Fruit fly (Drosophila melanogaster) whole organism, embryonic: ENCODE results near the gene Myo95E.

Source experiments
- Bdp1 ChIP-seq: fragments of 200-800 bp; sonication (Bioruptor generic); optimal IDR thresholded peaks from 3 replicates; lab custom pipeline; 2016; ENCODE audit warnings: missing biosample characterization, missing genetic modification characterization
- CG10654 ChIP-seq: fragments of 200-800 bp; sonication (Bioruptor generic); optimal IDR thresholded peaks from 2 replicates; lab custom pipeline; 2016; ENCODE audit warnings: missing biosample characterization, missing genetic modification characterization
- CG10959 ChIP-seq: fragments of 200-800 bp; sonication (Bioruptor generic); IDR thresholded peaks from 2 replicates; pipeline ENCODE4 v1.3.6; 2022; ENCODE audit warnings: missing biosample characterization, missing genetic modification characterization
- CG17186 ChIP-seq: fragments of 200-800 bp; sonication (Bioruptor generic); optimal IDR thresholded peaks from 3 replicates; lab custom pipeline; 2017; ENCODE audit warnings: missing biosample characterization, missing genetic modification reagents, missing genetic modification characterization
- CG31365 ChIP-seq: fragments of 200-800 bp; sonication (Bioruptor generic); optimal IDR thresholded peaks from 2 replicates; lab custom pipeline; 2018; ENCODE audit warnings: missing biosample characterization, mild to moderate bottlenecking, missing genetic modification characterization
- CG3281 ChIP-seq: fragments of 200-800 bp; sonication (Bioruptor generic); optimal IDR thresholded peaks from 3 replicates; lab custom pipeline; 2017; ENCODE audit warnings: missing biosample characterization, mild to moderate bottlenecking, missing genetic modification characterization
- CG3726 ChIP-seq: fragments of 200-800 bp; sonication (Bioruptor generic); IDR thresholded peaks from 3 replicates; pipeline ENCODE4, ENCODE4 v1.3.6; 2022; ENCODE audit warnings: missing biosample characterization, missing genetic modification characterization
- CG3838 ChIP-seq: fragments of 200-800 bp; sonication (Bioruptor generic); optimal IDR thresholded peaks from 3 replicates; lab custom pipeline; 2016; ENCODE audit warnings: missing biosample characterization, missing genetic modification characterization
- CG3995 ChIP-seq: fragments of 200-800 bp; sonication (Bioruptor generic); optimal IDR thresholded peaks from 3 replicates; lab custom pipeline; 2016; ENCODE audit warnings: missing biosample characterization, missing genetic modification characterization
- CG7271 ChIP-seq: fragments of 200-800 bp; sonication (Bioruptor generic); optimal IDR thresholded peaks from 2 replicates; lab custom pipeline; 2018; ENCODE audit warnings: missing biosample characterization, mild to moderate bottlenecking, missing genetic modification characterization, moderate library complexity
- CG7786 ChIP-seq: fragments of 200-800 bp; sonication (Bioruptor generic); optimal IDR thresholded peaks from 2 replicates; lab custom pipeline; 2016; ENCODE audit warnings: missing biosample characterization, missing genetic modification characterization
- CG9437 ChIP-seq: fragments of 200-800 bp; sonication (Bioruptor generic); optimal IDR thresholded peaks from 2 replicates; lab custom pipeline; 2018; ENCODE audit warnings: missing biosample characterization, mild to moderate bottlenecking, missing genetic modification characterization
- CG9797 ChIP-seq: fragments of 200-800 bp; sonication (Bioruptor generic); optimal IDR thresholded peaks from 3 replicates; lab custom pipeline; 2018; ENCODE audit warnings: missing biosample characterization, mild to moderate bottlenecking, missing genetic modification characterization
- D ChIP-seq, 2 experiments: fragments of 200-800 bp in 1 of 2; fragments of >200 bp in 1 of 2; sonication (Bioruptor generic) in 1 of 2; optimal IDR thresholded peaks; 2 replicates in 1 of 2; 3 replicates in 1 of 2; lab custom pipeline; 2017; ENCODE audit warnings: mild to moderate bottlenecking in 1 of 2, missing biosample characterization in 1 of 2, missing genetic modification characterization in 1 of 2, missing genetic modification reagents in 1 of 2
- D19A ChIP-seq: fragments of 200-800 bp; optimal IDR thresholded peaks from 3 replicates; lab custom pipeline; 2019; ENCODE audit warnings: missing biosample characterization, mild to moderate bottlenecking, missing genetic modification characterization, moderate library complexity
- Dp ChIP-seq: fragments of 200-800 bp; sonication (Bioruptor generic); optimal IDR thresholded peaks from 2 replicates; lab custom pipeline; 2018; ENCODE audit warnings: missing biosample characterization, mild to moderate bottlenecking, missing genetic modification characterization, moderate library complexity
- E2f1 ChIP-seq: fragments of 200-800 bp; sonication (Bioruptor generic); IDR thresholded peaks from 2 replicates; pipeline ENCODE4 v1.3.6; 2022; ENCODE audit warnings: missing biosample characterization, missing genetic modification characterization
- Ets97D ChIP-seq: fragments of 200-800 bp; sonication (Bioruptor generic); optimal IDR thresholded peaks from 3 replicates; lab custom pipeline; 2016; ENCODE audit warnings: missing biosample characterization, missing genetic modification characterization
- Gug ChIP-seq: fragments of 200-800 bp; sonication (Bioruptor generic); IDR thresholded peaks from 4 replicates; pipeline ENCODE4 v1.3.6; 2022; ENCODE audit warnings: missing biosample characterization, missing genetic modification characterization
- Hey ChIP-seq: fragments of 200-800 bp; sonication (Bioruptor generic); optimal IDR thresholded peaks from 3 replicates; lab custom pipeline; 2018; ENCODE audit warnings: missing biosample characterization, mild to moderate bottlenecking, missing genetic modification characterization
- Hmx ChIP-seq: fragments of 200-800 bp; sonication (Bioruptor generic); optimal IDR thresholded peaks from 2 replicates; lab custom pipeline; 2016; ENCODE audit warnings: missing biosample characterization, missing genetic modification characterization
- Jarid2 ChIP-seq: fragments of 200-800 bp; sonication (Bioruptor generic); optimal IDR thresholded peaks from 3 replicates; lab custom pipeline; 2017; ENCODE audit warnings: mild to moderate bottlenecking, missing biosample characterization, missing genetic modification reagents, missing genetic modification characterization
- Kr ChIP-seq: fragments of 200-800 bp; sonication (Bioruptor generic); optimal IDR thresholded peaks from 2 replicates; lab custom pipeline; 2017; ENCODE audit warnings: missing biosample characterization, mild to moderate bottlenecking, missing genetic modification characterization
- NC2α ChIP-seq: fragments of 200-800 bp; sonication (Bioruptor generic); optimal IDR thresholded peaks from 2 replicates; lab custom pipeline; 2016; ENCODE audit warnings: missing biosample characterization, missing genetic modification characterization
- Nf-YC ChIP-seq: fragments of 200-800 bp; optimal IDR thresholded peaks from 3 replicates; lab custom pipeline; 2019; ENCODE audit warnings: missing biosample characterization, mild to moderate bottlenecking, missing genetic modification characterization, moderate library complexity
- Oli ChIP-seq: fragments of 200-800 bp; sonication (Bioruptor generic); optimal IDR thresholded peaks from 2 replicates; lab custom pipeline; 2018; ENCODE audit warnings: missing biosample characterization, mild to moderate bottlenecking, missing genetic modification characterization, moderate library complexity
- Rfx ChIP-seq: fragments of 200-800 bp; sonication (Bioruptor generic); IDR thresholded peaks from 2 replicates; pipeline ENCODE4 v1.3.6; 2022; ENCODE audit warnings: missing biosample characterization, missing genetic modification characterization
- Scr ChIP-seq: fragments of 200-800 bp; sonication (Bioruptor generic); IDR thresholded peaks from 2 replicates; pipeline ENCODE4 v1.3.6; 2022; ENCODE audit warnings: missing biosample characterization, missing genetic modification characterization; ENCODE audit not compliant: partially characterized antibody
- Sin3A ChIP-seq: fragments of >200 bp; optimal IDR thresholded peaks from 2 replicates; lab custom pipeline; 2018
- YL-1 ChIP-seq: fragments of 200-800 bp; sonication (Bioruptor generic); optimal IDR thresholded peaks from 3 replicates; lab custom pipeline; 2017; ENCODE audit warnings: missing biosample characterization, mild to moderate bottlenecking, missing genetic modification characterization
- ab ChIP-seq: fragments of 200-800 bp; sonication (Bioruptor generic); optimal IDR thresholded peaks from 2 replicates; lab custom pipeline; 2016; ENCODE audit warnings: missing biosample characterization, missing genetic modification characterization
- amos ChIP-seq: fragments of 200-800 bp; sonication (Bioruptor generic); IDR thresholded peaks from 2 replicates; pipeline ENCODE4 v1.3.6; 2022; ENCODE audit warnings: missing biosample characterization, missing genetic modification characterization; ENCODE audit not compliant: partially characterized antibody
- bigmax ChIP-seq: fragments of 200-800 bp; sonication (Bioruptor generic); optimal IDR thresholded peaks from 2 replicates; lab custom pipeline; 2018; ENCODE audit warnings: missing biosample characterization, mild to moderate bottlenecking, missing genetic modification characterization
- cato ChIP-seq: fragments of 200-800 bp; sonication (Bioruptor generic); optimal IDR thresholded peaks from 2 replicates; lab custom pipeline; 2016; ENCODE audit warnings: missing biosample characterization, missing genetic modification characterization, borderline replicate concordance
- crol ChIP-seq: fragments of 200-800 bp; sonication (Bioruptor generic); IDR thresholded peaks from 2 replicates; pipeline ENCODE4 v1.3.6; 2022; ENCODE audit warnings: missing biosample characterization, missing genetic modification characterization
- da ChIP-seq: fragments of 200-800 bp; sonication (Bioruptor generic); optimal IDR thresholded peaks from 2 replicates; lab custom pipeline; 2016; ENCODE audit warnings: missing biosample characterization, missing genetic modification characterization
- dmrt11E ChIP-seq: fragments of 200-800 bp; sonication (Bioruptor generic); optimal IDR thresholded peaks from 3 replicates; lab custom pipeline; 2018; ENCODE audit warnings: missing biosample characterization, mild to moderate bottlenecking, missing genetic modification characterization, moderate library complexity
- luna ChIP-seq: fragments of 200-800 bp; sonication (Bioruptor generic); optimal IDR thresholded peaks from 2 replicates; lab custom pipeline; 2016; ENCODE audit warnings: missing biosample characterization, missing genetic modification characterization
- mirr ChIP-seq: fragments of 200-800 bp; sonication (Bioruptor generic); optimal IDR thresholded peaks from 3 replicates; lab custom pipeline; 2018; ENCODE audit warnings: missing biosample characterization, mild to moderate bottlenecking, missing genetic modification characterization
- nmo ChIP-seq: fragments of 200-800 bp; sonication (Bioruptor generic); optimal IDR thresholded peaks from 2 replicates; lab custom pipeline; 2018; ENCODE audit warnings: missing biosample characterization, mild to moderate bottlenecking, missing genetic modification characterization, moderate library complexity
- schlank ChIP-seq: fragments of 200-800 bp; sonication (Bioruptor generic); optimal IDR thresholded peaks from 2 replicates; lab custom pipeline; 2018; ENCODE audit warnings: missing biosample characterization, mild to moderate bottlenecking, missing genetic modification characterization
- sd ChIP-seq: fragments of 200-800 bp; sonication (Bioruptor generic); optimal IDR thresholded peaks from 3 replicates; lab custom pipeline; 2018; ENCODE audit warnings: missing biosample characterization, mild to moderate bottlenecking, missing genetic modification characterization, moderate library complexity
- sima ChIP-seq: fragments of 200-800 bp; sonication (Bioruptor generic); optimal IDR thresholded peaks from 2 replicates; lab custom pipeline; 2016; ENCODE audit warnings: missing biosample characterization, missing genetic modification characterization
- stwl ChIP-seq: fragments of 200-800 bp; sonication (Bioruptor generic); optimal IDR thresholded peaks from 3 replicates; lab custom pipeline; 2018; ENCODE audit warnings: missing biosample characterization, mild to moderate bottlenecking, missing genetic modification characterization, moderate library complexity
- tna ChIP-seq: fragments of 200-800 bp; sonication (Bioruptor generic); IDR thresholded peaks from 2 replicates; pipeline ENCODE4 v1.3.6; 2022; ENCODE audit warnings: missing biosample characterization, missing genetic modification characterization; ENCODE audit not compliant: partially characterized antibody
- unc-4 ChIP-seq: fragments of 200-800 bp; sonication (Bioruptor generic); IDR thresholded peaks from 2 replicates; pipeline ENCODE4 v1.3.6; 2022; ENCODE audit warnings: missing biosample characterization, missing genetic modification characterization; ENCODE audit not compliant: partially characterized antibody

Myo95E gene

dm6 chr3R:24186188-24186587 is 24.9 kb upstream of the Myo95E start, which contains the start of gene mora (continued):
- TF ChIP-seq luna: no peak
- no peak for TF ChIP-seq NC2α (GFP tag; lab: Kevin White, UChicago)
- TF ChIP-seq CG3726 (GFP tag; lab: Robert Waterston, UW): no peak
- no peak for TF ChIP-seq CG17186 (GFP tag; lab: Kevin White, UChicago)
- TF ChIP-seq Sin3A: peak; percentile 40
- no peak for TF ChIP-seq dmrt11E (tag; lab: Kevin White, UChicago)
- no peak for TF ChIP-seq tna (GFP tag; lab: Robert Waterston, UW)
- no peak for TF ChIP-seq Jarid2 (GFP tag; lab: Kevin White, UChicago)
- peak; percentile 39 for TF ChIP-seq stwl (tag; lab: Kevin White, UChicago)
- TF ChIP-seq CG9437 (GFP tag; lab: Kevin White, UChicago): peak; percentile 22
- no peak for TF ChIP-seq da (GFP tag; lab: Kevin White, UChicago)
- peak; percentile 72 for TF ChIP-seq YL-1 (GFP tag; lab: Kevin White, UChicago)
- TF ChIP-seq Ets97D: peak; percentile 17
- no peak for TF ChIP-seq Kr (GFP tag; lab: Kevin White, UChicago)
- no peak for TF ChIP-seq CG3838
- TF ChIP-seq Bdp1 (GFP tag; lab: Kevin White, UChicago): no peak
- no peak for TF ChIP-seq schlank
- TF ChIP-seq Dp: peak; percentile 93
- no peak for TF ChIP-seq Oli (tag; lab: Kevin White, UChicago)
- no peak for TF ChIP-seq CG7271 (tag; lab: Kevin White, UChicago)
- peak; percentile 48 for TF ChIP-seq sd
- no peak for TF ChIP-seq Hey (tag; lab: Kevin White, UChicago)
- no peak for TF ChIP-seq mirr (GFP tag; lab: Kevin White, UChicago)
- TF ChIP-seq CG10654 (GFP tag; lab: Kevin White, UChicago): no peak
- TF ChIP-seq CG31365 (tag; lab: Kevin White, UChicago): no peak
- TF ChIP-seq amos (GFP tag; lab: Robert Waterston, UW): peak; percentile 13; the same call in 1 of the 2 replicates
- no peak for TF ChIP-seq Rfx (GFP tag; lab: Robert Waterston, UW)
- 0 out of 2 replicates have a peak, but pooled peaks have one; percentile 28 for TF ChIP-seq Scr
- peak; percentile 38 for TF ChIP-seq CG3995
- no peak for TF ChIP-seq E2f1 (GFP tag; lab: Robert Waterston, UW)
- no peak for TF ChIP-seq D19A (tag; lab: Kevin White, UChicago)
- no peak for TF ChIP-seq Hmx (GFP tag; lab: Kevin White, UChicago)
- peak; percentile 13 for TF ChIP-seq bigmax
- TF ChIP-seq sima: no peak
- TF ChIP-seq nmo: no peak
- TF ChIP-seq cato: no peak
- no peak for TF ChIP-seq Nf-YC (tag; lab: Kevin White, UChicago)
- TF ChIP-seq crol (GFP tag; lab: Robert Waterston, UW): 0 out of 2 replicates have a peak, but pooled peaks have one; percentile 32
- no peak for TF ChIP-seq Gug (GFP tag; lab: Robert Waterston, UW)
- no peak for TF ChIP-seq CG3281
- TF ChIP-seq CG9797: peak; percentile 86
- no peak for TF ChIP-seq ab (GFP tag; lab: Kevin White, UChicago)
- no peak for TF ChIP-seq CG10959 (GFP tag; lab: Robert Waterston, UW)
- TF ChIP-seq D (optimal IDR thresholded peaks at IDR 0.05; lab: Kevin White, UChicago): no peak
- TF ChIP-seq D (GFP tag; optimal IDR thresholded peaks at IDR 0.05; lab: Kevin White, UChicago): no peak
- TF ChIP-seq CG7786: no peak
- peak; percentile 16; the same call in 1 of the 2 replicates for TF ChIP-seq unc-4 (GFP tag; lab: Robert Waterston, UW)
